Fruit fly (Drosophila melanogaster) S2 (cell line): ENCODE data around the gene CG4408.

ENCODE experiments used
- CG8478 ChIP-seq: fragments of >200 bp; optimal IDR thresholded peaks from 2 replicates; lab custom pipeline; 2018
- CTCF ChIP-seq, 2 experiments: fragments of >200 bp; optimal IDR thresholded peaks; 2 replicates each; lab custom pipeline; 2018

CG4408 gene

dm6 chr3R:23386021-23386457 is 22.7 kb upstream of the CG4408 start:
- TF ChIP-seq CTCF (optimal IDR thresholded peaks at IDR 0.05; lab: Kevin White, UChicago) (no peak), CG8478 (lab: Kevin White, UChicago) (no peak)

- TF ChIP-seq CTCF (optimal IDR thresholded peaks at IDR 0.05; lab: Kevin White, UChicago) (no peak), CG8478 (lab: Kevin White, UChicago) (no peak)
Observed at dm6 chr3R:23384591-23385260, 21.4 kb upstream of the CG4408 start, which contains the start of gene CG4393. Gene CG4393 (minus strand): TSS chr3R:23384777.

dm6 chr3R:23383723-23384122 is 20.3 kb upstream of the CG4408 start:
- TF ChIP-seq CTCF (optimal IDR thresholded peaks at IDR 0.05; lab: Kevin White, UChicago) (no peak), CG8478 (lab: Kevin White, UChicago) (no peak)

- TF ChIP-seq CG8478 (lab: Kevin White, UChicago) (no peak), CTCF (optimal IDR thresholded peaks at IDR 0.05; lab: Kevin White, UChicago) (no peak)
Observed at dm6 chr3R:23377288-23377687, 13.9 kb upstream of the CG4408 start.

- TF ChIP-seq CG8478 (lab: Kevin White, UChicago) = no peak
- no peak for TF ChIP-seq CTCF (optimal IDR thresholded peaks at IDR 0.05; lab: Kevin White, UChicago)
Observed at dm6 chr3R:23374290-23374689, 10.9 kb upstream of the CG4408 start.

DNA sequence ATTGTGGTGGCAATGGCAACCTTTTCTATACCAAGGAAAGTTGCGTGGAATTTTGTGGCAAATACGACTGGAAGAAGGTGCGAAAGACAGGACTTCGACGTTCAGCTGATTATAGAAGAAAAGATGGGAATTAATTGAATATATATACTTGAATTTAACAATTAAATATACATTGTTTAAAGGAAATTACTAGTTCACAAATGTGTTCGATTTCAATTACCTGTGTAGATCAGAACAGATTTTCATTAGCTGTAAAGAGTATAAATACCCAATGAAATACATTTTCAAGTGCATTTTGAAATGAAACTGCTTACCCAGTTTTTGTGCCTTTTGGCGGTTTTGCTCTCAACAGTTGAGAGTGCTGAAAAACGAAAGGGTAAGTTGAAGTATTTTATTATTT is 10.0 kb upstream of the CG4408 start, which contains the start of gene CG42828:
CG42828 (plus strand) TSS at position 301 of the 400 bp plus-strand sequence.
- TF ChIP-seq CG8478 (lab: Kevin White, UChicago) = no peak
- TF ChIP-seq CTCF (optimal IDR thresholded peaks at IDR 0.05; lab: Kevin White, UChicago) = no peak

DNA sequence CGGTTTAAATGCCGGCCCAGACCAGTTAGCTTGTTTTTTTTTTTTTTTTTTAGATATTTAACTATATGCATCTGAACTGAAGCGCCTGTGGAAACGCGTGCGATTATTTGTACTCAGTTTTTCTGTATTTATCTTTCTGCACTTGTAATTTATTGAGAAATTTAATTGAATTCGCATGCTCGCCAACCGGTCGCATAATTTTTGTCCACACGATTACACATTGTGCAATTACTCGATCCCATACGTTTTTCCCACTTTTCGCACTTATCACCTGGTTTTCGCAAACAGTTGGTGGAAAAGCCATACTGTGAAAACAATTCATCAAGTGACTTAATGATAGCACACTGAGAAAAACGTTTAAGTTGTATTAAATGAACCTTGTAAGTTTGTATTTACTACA is 9.2 kb upstream of the CG4408 start, which contains the start of gene CG42827:
CG42827 (plus strand) TSS at position 301 of the 400 bp plus-strand sequence.
- TF ChIP-seq CG8478 (lab: Kevin White, UChicago) (no peak), CTCF (optimal IDR thresholded peaks at IDR 0.05; lab: Kevin White, UChicago) (no peak)

- TF ChIP-seq CG8478 (lab: Kevin White, UChicago) = no peak
- no peak for TF ChIP-seq CTCF (optimal IDR thresholded peaks at IDR 0.05; lab: Kevin White, UChicago)
Observed at dm6 chr3R:23368235-23368634, 4.9 kb upstream of the CG4408 start.

DNA sequence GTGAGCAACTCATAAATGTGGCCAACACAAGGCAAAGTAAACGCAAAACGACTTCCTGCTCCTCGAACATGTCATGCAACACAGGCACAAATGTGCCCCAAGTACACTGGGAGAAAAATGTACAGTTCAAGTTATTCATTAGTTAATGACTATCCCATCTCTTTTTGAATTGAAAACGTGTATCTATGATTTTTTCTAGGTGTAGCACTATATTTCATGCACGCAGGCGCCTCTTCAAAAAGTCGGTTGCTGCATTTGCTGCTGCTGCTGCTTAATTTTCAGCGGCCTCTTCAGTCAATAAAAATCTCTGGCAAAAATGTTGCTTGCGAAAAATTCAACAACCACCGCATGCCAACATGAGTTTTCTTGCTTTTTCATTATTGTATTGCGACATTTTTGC is 4.2 kb upstream of the CG4408 start:
- TF ChIP-seq CTCF (optimal IDR thresholded peaks at IDR 0.05; lab: Kevin White, UChicago) (no peak), CG8478 (lab: Kevin White, UChicago) (no peak)

- TF ChIP-seq CG8478 (lab: Kevin White, UChicago) = no peak
- TF ChIP-seq CTCF (optimal IDR thresholded peaks at IDR 0.05; lab: Kevin White, UChicago) = no peak
Observed at dm6 chr3R:23365028-23365427, 1.7 kb upstream of the CG4408 start.

dm6 chr3R:23360356-23360755 is 3.0 kb downstream of the CG4408 start:
- TF ChIP-seq CTCF (optimal IDR thresholded peaks at IDR 0.05; lab: Kevin White, UChicago) (no peak), CG8478 (lab: Kevin White, UChicago) (peak; percentile 37)

DNA sequence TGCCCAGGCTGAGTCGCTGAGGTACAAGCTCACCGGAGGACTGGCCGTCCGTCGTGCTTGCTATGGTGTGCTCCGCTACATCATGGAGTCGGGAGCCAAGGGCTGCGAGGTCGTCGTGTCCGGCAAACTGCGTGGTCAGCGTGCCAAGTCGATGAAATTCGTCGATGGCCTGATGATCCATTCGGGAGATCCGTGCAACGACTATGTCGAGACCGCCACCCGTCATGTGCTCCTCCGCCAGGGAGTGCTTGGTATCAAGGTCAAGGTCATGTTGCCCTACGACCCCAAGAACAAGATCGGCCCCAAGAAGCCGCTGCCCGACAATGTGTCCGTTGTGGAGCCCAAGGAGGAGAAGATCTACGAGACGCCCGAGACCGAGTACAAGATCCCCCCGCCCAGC is 4.0 kb downstream of the CG4408 start:
- TF ChIP-seq CG8478 (lab: Kevin White, UChicago) (no peak), CTCF (optimal IDR thresholded peaks at IDR 0.05; lab: Kevin White, UChicago) (no peak)

DNA sequence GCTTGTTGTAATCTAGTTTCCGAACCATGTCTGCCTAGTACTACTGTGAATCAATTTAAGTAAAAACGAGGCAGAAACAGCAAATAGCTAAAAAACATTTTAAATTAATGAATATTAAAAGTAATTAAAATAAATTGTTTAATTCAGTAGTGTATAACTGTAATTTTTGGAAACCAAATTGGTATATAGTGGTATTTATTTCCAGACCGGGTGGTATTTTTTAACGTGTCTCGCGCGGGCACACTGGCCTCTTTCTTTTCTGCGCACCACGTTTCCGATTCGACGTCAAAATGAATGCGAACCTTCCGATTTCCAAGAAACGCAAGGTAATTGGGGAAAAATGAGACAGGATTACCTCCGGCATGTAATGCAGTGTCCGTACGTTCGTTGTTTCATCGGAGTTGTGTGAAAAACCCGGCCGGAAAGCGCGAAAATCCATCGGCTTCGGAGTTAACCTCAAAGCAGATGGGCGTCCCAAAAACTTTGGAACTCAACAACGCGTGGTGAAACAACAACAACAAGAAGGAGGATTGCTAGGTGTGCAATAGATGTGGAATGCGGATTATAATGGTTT is 4.7 kb downstream of the CG4408 start, which contains the start of gene RpS3:
RpS3 (plus strand) TSS at position 248 of the 574 bp plus-strand sequence.
- TF ChIP-seq CG8478 (lab: Kevin White, UChicago) (no peak), CTCF (optimal IDR thresholded peaks at IDR 0.05; lab: Kevin White, UChicago) (peak in 1 of 2 experiments; percentile 26)

DNA sequence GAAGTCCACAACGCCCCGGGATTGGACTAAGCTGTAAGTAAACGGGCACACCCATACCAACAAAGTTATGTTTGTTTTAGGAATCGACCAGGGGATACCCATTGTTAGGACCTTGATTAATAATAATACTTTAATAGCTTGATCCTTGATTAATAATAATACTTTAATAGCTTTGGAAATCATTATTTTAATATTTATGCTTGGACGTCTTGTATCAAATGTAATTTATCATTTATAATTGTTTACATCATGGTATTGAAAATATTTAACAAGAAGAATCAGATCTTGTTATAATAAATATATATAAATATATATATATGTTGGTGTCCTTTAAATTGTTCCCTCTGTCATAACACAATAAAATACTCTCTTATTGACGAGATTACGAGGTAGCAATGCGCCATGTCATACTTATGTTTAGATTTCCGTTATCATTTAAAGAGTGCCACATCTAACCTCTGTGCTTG is 6.4 kb downstream of the CG4408 start:
- no peak for TF ChIP-seq CG8478 (lab: Kevin White, UChicago)
- TF ChIP-seq CTCF (optimal IDR thresholded peaks at IDR 0.05; lab: Kevin White, UChicago) = no peak
